Fruit fly (Drosophila melanogaster) whole organism, wandering third instar larva: ENCODE data around the gene CG5103.

ENCODE experiments used
- CG32264 ChIP-seq: fragments of 200-800 bp; sonication (Bioruptor generic); optimal IDR thresholded peaks from 2 replicates; lab custom pipeline; 2016; ENCODE audit warnings: missing biosample characterization, missing genetic modification characterization
- CrebA ChIP-seq: fragments of 200-800 bp; sonication (Bioruptor generic); optimal IDR thresholded peaks from 2 replicates; lab custom pipeline; 2016; ENCODE audit warnings: missing biosample characterization, mild to moderate bottlenecking, missing genetic modification characterization, borderline replicate concordance
- Dfd ChIP-seq: fragments of >200 bp; optimal IDR thresholded peaks from 2 replicates; lab custom pipeline; 2017; ENCODE audit warnings: missing biosample characterization, missing genetic modification characterization
- Dif ChIP-seq: fragments of 200-275, 200-300 bp; sonication (Bioruptor generic); optimal IDR thresholded peaks from 2 replicates; lab custom pipeline; 2018; ENCODE audit warnings: missing biosample characterization, missing genetic modification characterization; ENCODE audit not compliant: partially characterized antibody
- GATAd ChIP-seq: sonication (Bioruptor generic); optimal IDR thresholded peaks from 2 replicates; lab custom pipeline; 2016; ENCODE audit warnings: missing biosample characterization, missing genetic modification characterization
- Hnf4 ChIP-seq: fragments of 200-800 bp; sonication (Bioruptor generic); optimal IDR thresholded peaks from 2 replicates; lab custom pipeline; 2016; ENCODE audit warnings: missing biosample characterization, mild to moderate bottlenecking, missing genetic modification characterization
- Hr78 ChIP-seq: fragments of >200 bp; optimal IDR thresholded peaks from 2 replicates; lab custom pipeline; 2017; ENCODE audit warnings: missing biosample characterization, missing genetic modification characterization
- Mio ChIP-seq: sonication (Bioruptor generic); optimal IDR thresholded peaks from 2 replicates; lab custom pipeline; 2016; ENCODE audit warnings: missing biosample characterization, missing genetic modification characterization
- Myc ChIP-seq: fragments of >200 bp; optimal IDR thresholded peaks from 2 replicates; lab custom pipeline; 2017
- N ChIP-seq: fragments of >200 bp; optimal IDR thresholded peaks from 2 replicates; lab custom pipeline; 2018; ENCODE audit warnings: missing biosample characterization, missing external identifiers, missing genetic modification characterization
- OdsH ChIP-seq: fragments of 200-800 bp; sonication (Bioruptor generic); optimal IDR thresholded peaks from 2 replicates; lab custom pipeline; 2016; ENCODE audit warnings: missing biosample characterization, mild to moderate bottlenecking, missing genetic modification characterization
- Sp1 ChIP-seq: fragments of 200-800 bp; sonication (Bioruptor generic); optimal IDR thresholded peaks from 3 replicates; lab custom pipeline; 2019; ENCODE audit warnings: missing biosample characterization, mild to moderate bottlenecking, missing genetic modification characterization, moderate library complexity
- Vsx2 ChIP-seq: fragments of 200-300, 225-300 bp; sonication (Bioruptor generic); optimal IDR thresholded peaks from 2 replicates; lab custom pipeline; 2018; ENCODE audit warnings: missing biosample characterization, missing genetic modification characterization; ENCODE audit not compliant: partially characterized antibody
- brk ChIP-seq: fragments of 200-800 bp; sonication (Bioruptor generic); optimal IDR thresholded peaks from 2 replicates; lab custom pipeline; 2016; ENCODE audit warnings: missing biosample characterization, mild to moderate bottlenecking, missing genetic modification characterization
- dl ChIP-seq, 2 experiments: fragments of 175-275, 200-275 bp in 1 of 2; fragments of 200-275 bp in 1 of 2; sonication (Bioruptor generic); optimal IDR thresholded peaks; lab custom pipeline; 2018; ENCODE audit warnings: mild to moderate bottlenecking in 2 of 2, missing biosample characterization in 2 of 2, missing genetic modification characterization in 2 of 2, moderate library complexity in 2 of 2; ENCODE audit not compliant: partially characterized antibody in 2 of 2, insufficient read depth in 1 of 2
- dsf ChIP-seq: sonication (Bioruptor generic); optimal IDR thresholded peaks from 2 replicates; lab custom pipeline; 2016; ENCODE audit warnings: missing biosample characterization, missing genetic modification characterization, borderline replicate concordance
- ey ChIP-seq: fragments of 200-800 bp; sonication (Bioruptor generic); optimal IDR thresholded peaks from 2 replicates; lab custom pipeline; 2016; ENCODE audit warnings: missing biosample characterization, missing genetic modification characterization
- foxo ChIP-seq, 2 experiments: fragments of 200-800 bp; sonication (Bioruptor generic); optimal IDR thresholded peaks; 2 replicates in 1 of 2; 3 replicates in 1 of 2; lab custom pipeline; 2016 to 2017; ENCODE audit warnings: missing biosample characterization in 2 of 2, missing genetic modification characterization in 2 of 2
- fru ChIP-seq: fragments of 200-800 bp; sonication (Bioruptor generic); optimal IDR thresholded peaks from 3 replicates; lab custom pipeline; 2016; ENCODE audit warnings: missing biosample characterization, mild to moderate bottlenecking, missing genetic modification characterization
- jim ChIP-seq: fragments of 175-275, 200-325 bp; sonication (Bioruptor generic); optimal IDR thresholded peaks from 2 replicates; lab custom pipeline; 2016; ENCODE audit warnings: missing biosample characterization, mild to moderate bottlenecking, missing genetic modification characterization
- lola ChIP-seq: fragments of >200 bp; optimal IDR thresholded peaks from 2 replicates; lab custom pipeline; 2017; ENCODE audit warnings: missing biosample characterization, missing genetic modification characterization
- pan ChIP-seq: fragments of >200 bp; optimal IDR thresholded peaks from 2 replicates; lab custom pipeline; 2017
- psq ChIP-seq: fragments of 200-800 bp; sonication (Bioruptor generic); optimal IDR thresholded peaks from 3 replicates; lab custom pipeline; 2017; ENCODE audit warnings: missing biosample characterization, mild to moderate bottlenecking, missing genetic modification characterization, moderate library complexity
- sage ChIP-seq: fragments of 200-800 bp; sonication (Bioruptor generic); optimal IDR thresholded peaks from 2 replicates; lab custom pipeline; 2016; ENCODE audit warnings: missing biosample characterization, mild to moderate bottlenecking, missing genetic modification characterization
- sv ChIP-seq: fragments of 200-800 bp; sonication (Bioruptor generic); optimal IDR thresholded peaks from 3 replicates; lab custom pipeline; 2016; ENCODE audit warnings: missing biosample characterization, missing genetic modification characterization
- tai ChIP-seq: sonication (Bioruptor generic); optimal IDR thresholded peaks from 2 replicates; lab custom pipeline; 2016; ENCODE audit warnings: missing biosample characterization, missing genetic modification characterization
- usp ChIP-seq: fragments of >200 bp; optimal IDR thresholded peaks from 2 replicates; lab custom pipeline; 2017; ENCODE audit warnings: missing biosample characterization, missing genetic modification characterization
- woc ChIP-seq: sonication (Bioruptor generic); optimal IDR thresholded peaks from 2 replicates; lab custom pipeline; 2016; ENCODE audit warnings: missing biosample characterization, mild to moderate bottlenecking, missing genetic modification characterization

The CG5103 gene

dm6 chr3L:18305792-18306191 is 11.7 kb upstream of the CG5103 start:
- no peak for TF ChIP-seq psq
- no peak for TF ChIP-seq lola (GFP tag; lab: Kevin White, UChicago)
- no peak for TF ChIP-seq Dif (GFP tag; lab: Kevin White, UChicago)

- TF ChIP-seq dl (GFP tag; optimal IDR thresholded peaks at IDR 0.05; lab: Kevin White, UChicago; ENCODE audit: insufficient read depth in 1 of 2, partially characterized antibody in 2 of 2) = no peak
- no peak for TF ChIP-seq Vsx2 (GFP tag; lab: Kevin White, UChicago)
- no peak for TF ChIP-seq usp
- no peak for TF ChIP-seq Mio (GFP tag; lab: Kevin White, UChicago)
- no peak for TF ChIP-seq tai
Measured at dm6 chr3L:18304367-18305003, 10.4 kb upstream of the CG5103 start, which contains the start of gene grim. Gene grim, minus strand, starts transcription at chr3L:18304417.

dm6 chr3L:18302021-18302420 is 8.0 kb upstream of the CG5103 start:
- no peak for TF ChIP-seq Dfd
- TF ChIP-seq dl (GFP tag; optimal IDR thresholded peaks at IDR 0.05; lab: Kevin White, UChicago; ENCODE audit: insufficient read depth in 1 of 2, partially characterized antibody in 2 of 2) = no peak
- no peak for TF ChIP-seq jim (GFP tag; lab: Kevin White, UChicago)
- TF ChIP-seq sage (GFP tag; lab: Kevin White, UChicago) = no peak
- no peak for TF ChIP-seq ey
- no peak for TF ChIP-seq fru (GFP tag; lab: Kevin White, UChicago)
- no peak for TF ChIP-seq GATAd (GFP tag; lab: Kevin White, UChicago)
- TF ChIP-seq brk (GFP tag; lab: Kevin White, UChicago) = no peak
- no peak for TF ChIP-seq Sp1 (GFP tag; lab: Kevin White, UChicago)
- TF ChIP-seq, all 38 proteins: peak for 0

- TF ChIP-seq CrebA (no peak), fru (GFP tag; lab: Kevin White, UChicago) (no peak), Sp1 (GFP tag; lab: Kevin White, UChicago) (no peak), pan (lab: Kevin White, UChicago) (no peak), Dfd (no peak), CG32264 (GFP tag; lab: Kevin White, UChicago) (no peak), woc (no peak), N (no peak), ey (no peak), dl (GFP tag; optimal IDR thresholded peaks at IDR 0.05; lab: Kevin White, UChicago; ENCODE audit: insufficient read depth in 1 of 2, partially characterized antibody in 2 of 2) (no peak), brk (GFP tag; lab: Kevin White, UChicago) (no peak), Myc (lab: Kevin White, UChicago) (no peak), foxo (GFP tag; optimal IDR thresholded peaks at IDR 0.05; lab: Kevin White, UChicago) (no peak)
Measured at dm6 chr3L:18301160-18301559, 7.1 kb upstream of the CG5103 start, which contains the start of gene CG13700. Gene CG13700, minus strand, starts transcription at chr3L:18301260.

dm6 chr3L:18297328-18297727 is 3.3 kb upstream of the CG5103 start:
- TF ChIP-seq fru (GFP tag; lab: Kevin White, UChicago) (no peak), pan (lab: Kevin White, UChicago) (no peak), Hr78 (GFP tag; lab: Kevin White, UChicago) (no peak), jim (GFP tag; lab: Kevin White, UChicago) (no peak), Vsx2 (GFP tag; lab: Kevin White, UChicago) (no peak)

- TF ChIP-seq dl (GFP tag; optimal IDR thresholded peaks at IDR 0.05; lab: Kevin White, UChicago; ENCODE audit: insufficient read depth in 1 of 2, partially characterized antibody in 2 of 2) = no peak
- TF ChIP-seq sv = no peak
- no peak for TF ChIP-seq Vsx2 (GFP tag; lab: Kevin White, UChicago)
- no peak for TF ChIP-seq Hnf4 (GFP tag; lab: Kevin White, UChicago)
- TF ChIP-seq CrebA = no peak
- no peak for TF ChIP-seq GATAd (GFP tag; lab: Kevin White, UChicago)
- TF ChIP-seq psq = no peak
- no peak for TF ChIP-seq Sp1 (GFP tag; lab: Kevin White, UChicago)
- no peak for TF ChIP-seq lola (GFP tag; lab: Kevin White, UChicago)
- TF ChIP-seq dsf (GFP tag; lab: Kevin White, UChicago) = no peak
- no peak for TF ChIP-seq Myc (lab: Kevin White, UChicago)
- TF ChIP-seq ey = no peak
- no peak for TF ChIP-seq OdsH (GFP tag; lab: Kevin White, UChicago)
- TF ChIP-seq, all 38 proteins: peak for 0
Measured at dm6 chr3L:18296452-18296851, 2.4 kb upstream of the CG5103 start.
